Fruit fly (Drosophila melanogaster) whole organism, embryonic: ENCODE results near the gene CG14230.

ENCODE experiments used
- Atf-2 ChIP-seq: fragments of 200-800 bp; sonication (Bioruptor generic); optimal IDR thresholded peaks from 2 replicates; lab custom pipeline; 2016; ENCODE audit warnings: missing biosample characterization, missing genetic modification characterization
- Atf6 ChIP-seq: fragments of 200-800 bp; sonication (Bioruptor generic); IDR thresholded peaks from 2 replicates; pipeline ENCODE4 v1.3.6; 2022; ENCODE audit warnings: missing biosample characterization, missing genetic modification characterization
- Bdp1 ChIP-seq: fragments of 200-800 bp; sonication (Bioruptor generic); optimal IDR thresholded peaks from 3 replicates; lab custom pipeline; 2016; ENCODE audit warnings: missing biosample characterization, missing genetic modification characterization
- CG10147 ChIP-seq: fragments of 200-800 bp; sonication (Bioruptor generic); optimal IDR thresholded peaks from 2 replicates; lab custom pipeline; 2019; ENCODE audit warnings: missing biosample characterization, mild to moderate bottlenecking, missing genetic modification characterization, moderate library complexity
- CG10274 ChIP-seq: fragments of 200-800 bp; sonication (Bioruptor generic); optimal IDR thresholded peaks from 3 replicates; lab custom pipeline; 2017; ENCODE audit warnings: missing biosample characterization, mild to moderate bottlenecking, missing genetic modification characterization
- CG10462 ChIP-seq: fragments of 200-800 bp; sonication (Bioruptor generic); optimal IDR thresholded peaks from 2 replicates; lab custom pipeline; 2016; ENCODE audit warnings: missing biosample characterization, missing genetic modification characterization
- CG11456 ChIP-seq: fragments of 200-800 bp; sonication (Bioruptor generic); IDR thresholded peaks from 3 replicates; pipeline ENCODE4 v1.3.6; 2022; ENCODE audit warnings: missing biosample characterization, missing genetic modification characterization
- CG11504 ChIP-seq: fragments of 200-800 bp; sonication (Bioruptor generic); optimal IDR thresholded peaks from 3 replicates; lab custom pipeline; 2019; ENCODE audit warnings: missing biosample characterization, mild to moderate bottlenecking, missing genetic modification characterization, moderate library complexity
- CG11695 ChIP-seq: fragments of 200-800 bp; sonication (Bioruptor generic); IDR thresholded peaks from 3 replicates; pipeline ENCODE4 v1.3.6; 2022; ENCODE audit warnings: missing biosample characterization, missing genetic modification characterization
- CG13624 ChIP-seq: fragments of 200-800 bp; sonication (Bioruptor generic); optimal IDR thresholded peaks from 2 replicates; lab custom pipeline; 2016; ENCODE audit warnings: missing biosample characterization, missing genetic modification characterization
- CG13775 ChIP-seq: fragments of 200-800 bp; sonication (Bioruptor generic); optimal IDR thresholded peaks from 3 replicates; lab custom pipeline; 2017; ENCODE audit warnings: missing biosample characterization, mild to moderate bottlenecking, missing genetic modification characterization
- CG14441 ChIP-seq: fragments of 200-800 bp; sonication (Bioruptor generic); IDR thresholded peaks from 2 replicates; pipeline ENCODE4 v1.3.6; 2022; ENCODE audit warnings: missing biosample characterization, missing genetic modification characterization
- CG14965 ChIP-seq: fragments of 200-800 bp; sonication (Bioruptor generic); optimal IDR thresholded peaks from 2 replicates; lab custom pipeline; 2016; ENCODE audit warnings: missing biosample characterization, missing genetic modification characterization, borderline replicate concordance
- CG15269 ChIP-seq: fragments of 200-800 bp; sonication (Bioruptor generic); optimal IDR thresholded peaks from 2 replicates; lab custom pipeline; 2018; ENCODE audit warnings: missing biosample characterization, mild to moderate bottlenecking, missing genetic modification characterization, moderate library complexity
- CG1603 ChIP-seq: fragments of 200-800 bp; sonication (Bioruptor generic); optimal IDR thresholded peaks from 2 replicates; lab custom pipeline; 2019; ENCODE audit warnings: missing biosample characterization, mild to moderate bottlenecking, missing genetic modification characterization, moderate library complexity
- CG18764 ChIP-seq: fragments of 200-800 bp; sonication (Bioruptor generic); optimal IDR thresholded peaks from 3 replicates; lab custom pipeline; 2016; ENCODE audit warnings: missing biosample characterization, missing genetic modification characterization
- CG2116 ChIP-seq: fragments of 200-800 bp; sonication (Bioruptor generic); optimal IDR thresholded peaks from 3 replicates; lab custom pipeline; 2018; ENCODE audit warnings: missing biosample characterization, mild to moderate bottlenecking, missing genetic modification characterization
- CG2712 ChIP-seq: fragments of 200-800 bp; optimal IDR thresholded peaks from 3 replicates; lab custom pipeline; 2019; ENCODE audit warnings: missing biosample characterization, mild to moderate bottlenecking, missing genetic modification characterization, moderate library complexity
- CG34422 ChIP-seq: fragments of 200-800 bp; sonication (Bioruptor generic); IDR thresholded peaks from 3 replicates; pipeline ENCODE4 v1.3.6; 2022; ENCODE audit warnings: missing biosample characterization, missing genetic modification characterization
- CG3847 ChIP-seq: fragments of 200-800 bp; sonication (Bioruptor generic); IDR thresholded peaks from 2 replicates; pipeline ENCODE4 v1.3.6; 2022; ENCODE audit warnings: missing biosample characterization, missing genetic modification characterization
- CG8765 ChIP-seq: fragments of 200-800 bp; sonication (Bioruptor generic); IDR thresholded peaks from 2 replicates; pipeline ENCODE4 v1.3.6; 2022; ENCODE audit warnings: missing biosample characterization, missing genetic modification characterization
- Dad ChIP-seq: fragments of 200-800 bp; sonication (Bioruptor generic); optimal IDR thresholded peaks from 3 replicates; lab custom pipeline; 2016; ENCODE audit warnings: missing biosample characterization, missing genetic modification characterization
- Dfd ChIP-seq, 2 experiments: fragments of >200 bp; optimal IDR thresholded peaks; 2 replicates each; lab custom pipeline; 2017; ENCODE audit warnings: missing biosample characterization in 2 of 2, missing genetic modification characterization in 2 of 2
- HmgZ ChIP-seq: fragments of 200-800 bp; sonication (Bioruptor generic); optimal IDR thresholded peaks from 2 replicates; lab custom pipeline; 2018; ENCODE audit warnings: missing biosample characterization, mild to moderate bottlenecking, missing genetic modification characterization
- Lpt ChIP-seq: fragments of >200 bp; optimal IDR thresholded peaks from 2 replicates; lab custom pipeline; 2018; ENCODE audit warnings: missing biosample characterization, missing genetic modification characterization
- MBD-R2 ChIP-seq: fragments of 200-800 bp; sonication (Bioruptor generic); IDR thresholded peaks from 2 replicates; pipeline ENCODE4 v1.3.6; 2022; ENCODE audit warnings: missing biosample characterization, missing genetic modification characterization
- Mes4 ChIP-seq: fragments of 200-800 bp; sonication (Bioruptor generic); optimal IDR thresholded peaks from 2 replicates; lab custom pipeline; 2016; ENCODE audit warnings: missing biosample characterization, missing genetic modification characterization
- Nf-YC ChIP-seq: fragments of 200-800 bp; optimal IDR thresholded peaks from 3 replicates; lab custom pipeline; 2019; ENCODE audit warnings: missing biosample characterization, mild to moderate bottlenecking, missing genetic modification characterization, moderate library complexity
- Oli ChIP-seq: fragments of 200-800 bp; sonication (Bioruptor generic); optimal IDR thresholded peaks from 2 replicates; lab custom pipeline; 2018; ENCODE audit warnings: missing biosample characterization, mild to moderate bottlenecking, missing genetic modification characterization, moderate library complexity
- al ChIP-seq: fragments of 200-800 bp; sonication (Bioruptor generic); IDR thresholded peaks from 2 replicates; pipeline ENCODE4 v1.3.6; 2022; ENCODE audit warnings: missing biosample characterization, missing genetic modification characterization
- bab2 ChIP-seq: fragments of 200-800 bp; sonication (Bioruptor generic); optimal IDR thresholded peaks from 2 replicates; lab custom pipeline; 2016; ENCODE audit warnings: missing biosample characterization, missing genetic modification characterization
- br ChIP-seq: fragments of >200 bp; optimal IDR thresholded peaks from 2 replicates; lab custom pipeline; 2017
- btn ChIP-seq: fragments of 200-800 bp; sonication (Bioruptor generic); optimal IDR thresholded peaks from 2 replicates; lab custom pipeline; 2016; ENCODE audit warnings: missing biosample characterization, missing genetic modification characterization
- cg ChIP-seq: fragments of 200-800 bp; sonication (Bioruptor generic); optimal IDR thresholded peaks from 3 replicates; lab custom pipeline; 2019; ENCODE audit warnings: missing biosample characterization, mild to moderate bottlenecking, missing genetic modification characterization, moderate library complexity
- crol ChIP-seq: fragments of 200-800 bp; sonication (Bioruptor generic); IDR thresholded peaks from 2 replicates; pipeline ENCODE4 v1.3.6; 2022; ENCODE audit warnings: missing biosample characterization, missing genetic modification characterization
- cwo ChIP-seq: fragments of 200-800 bp; sonication (Bioruptor generic); optimal IDR thresholded peaks from 3 replicates; lab custom pipeline; 2017; ENCODE audit warnings: missing biosample characterization, missing genetic modification characterization, mild to moderate bottlenecking, moderate library complexity, missing genetic modification reagents
- exex ChIP-seq: fragments of 200-800 bp; sonication (Bioruptor generic); optimal IDR thresholded peaks from 4 replicates; lab custom pipeline; 2018; ENCODE audit warnings: missing biosample characterization, mild to moderate bottlenecking, missing genetic modification characterization, moderate library complexity
- fd3F ChIP-seq: fragments of 200-800 bp; sonication (Bioruptor generic); optimal IDR thresholded peaks from 2 replicates; lab custom pipeline; 2018; ENCODE audit warnings: missing biosample characterization, mild to moderate bottlenecking, missing genetic modification characterization, moderate library complexity
- fd64A ChIP-seq: fragments of 200-800 bp; sonication (Bioruptor generic); optimal IDR thresholded peaks from 3 replicates; lab custom pipeline; 2018; ENCODE audit warnings: missing biosample characterization, mild to moderate bottlenecking, missing genetic modification characterization
- fru ChIP-seq: fragments of >200 bp; optimal IDR thresholded peaks from 2 replicates; lab custom pipeline; 2017
- gce ChIP-seq: fragments of 200-800 bp; sonication (Bioruptor generic); IDR thresholded peaks from 3 replicates; pipeline ENCODE4 v1.3.6; 2022; ENCODE audit warnings: missing biosample characterization, missing genetic modification characterization
- gsb ChIP-seq: fragments of 200-800 bp; sonication (Bioruptor generic); IDR thresholded peaks from 2 replicates; pipeline ENCODE4 v1.3.6; 2022; ENCODE audit warnings: missing biosample characterization, missing genetic modification characterization
- mld ChIP-seq: fragments of 200-800 bp; sonication (Bioruptor generic); IDR thresholded peaks from 3 replicates; pipeline ENCODE4 v1.3.6; 2022; ENCODE audit warnings: missing biosample characterization, missing genetic modification characterization; ENCODE audit not compliant: partially characterized antibody
- pho ChIP-seq: fragments of 200-800 bp; sonication (Bioruptor generic); optimal IDR thresholded peaks from 2 replicates; lab custom pipeline; 2016; ENCODE audit warnings: missing biosample characterization, missing genetic modification characterization
- prd ChIP-seq, 3 experiments: fragments of >200 bp in 2 of 3; fragments of 200-800 bp in 1 of 3; sonication (Bioruptor generic) in 1 of 3; optimal IDR thresholded peaks in 2 of 3; IDR thresholded peaks in 1 of 3; 2 replicates in 2 of 3; 3 replicates in 1 of 3; pipeline versions ENCODE4 v1.3.6 to Lab custom; 2017 to 2022; ENCODE audit warnings: missing biosample characterization in 1 of 3, missing genetic modification characterization in 1 of 3
- rib ChIP-seq: fragments of 200-800 bp; sonication (Bioruptor generic); IDR thresholded peaks from 2 replicates; pipeline ENCODE4 v1.3.6; 2022; ENCODE audit warnings: missing biosample characterization, missing genetic modification characterization
- schlank ChIP-seq: fragments of 200-800 bp; sonication (Bioruptor generic); optimal IDR thresholded peaks from 2 replicates; lab custom pipeline; 2018; ENCODE audit warnings: missing biosample characterization, mild to moderate bottlenecking, missing genetic modification characterization
- seq ChIP-seq: fragments of 200-800 bp; sonication (Bioruptor generic); IDR thresholded peaks from 2 replicates; pipeline ENCODE4 v1.3.6; 2022; ENCODE audit warnings: missing biosample characterization, missing genetic modification characterization
- sqz ChIP-seq: fragments of 200-800 bp; sonication (Bioruptor generic); optimal IDR thresholded peaks from 3 replicates; lab custom pipeline; 2018; ENCODE audit warnings: missing biosample characterization, mild to moderate bottlenecking, missing genetic modification characterization
- twi ChIP-seq: fragments of 200-800 bp; optimal IDR thresholded peaks from 2 replicates; lab custom pipeline; 2019; ENCODE audit warnings: missing biosample characterization, mild to moderate bottlenecking, missing genetic modification characterization, moderate library complexity
- vnd ChIP-seq: fragments of 200-800 bp; sonication (Bioruptor generic); IDR thresholded peaks from 3 replicates; pipeline ENCODE4 v1.3.6; 2022; ENCODE audit warnings: missing biosample characterization, missing genetic modification characterization; ENCODE audit not compliant: partially characterized antibody

CG14230 gene

DNA sequence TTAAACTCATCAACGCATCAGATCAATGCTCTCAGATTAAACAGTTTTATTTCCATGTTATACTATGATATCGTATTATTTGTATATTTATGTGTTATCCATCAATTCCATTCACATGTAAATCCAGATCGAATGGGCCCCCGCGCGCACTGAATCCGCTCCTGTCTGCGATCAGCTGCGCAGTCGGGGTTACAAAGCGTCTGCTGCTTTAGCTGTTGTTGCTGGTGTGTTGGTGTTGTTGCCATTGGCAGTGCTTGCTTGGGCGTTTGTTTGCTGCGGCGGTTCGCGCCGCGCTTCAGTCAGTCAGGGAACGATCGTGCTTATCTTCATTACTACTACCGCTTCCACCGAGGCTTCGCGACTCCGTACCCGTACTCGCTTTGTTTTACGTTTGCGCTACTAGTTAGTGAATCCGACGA, 37.0 kb upstream of the CG14230 start, which contains the start of gene Zw (continued):
- TF ChIP-seq CG8765 (GFP tag; lab: Robert Waterston, UW) (no peak; the same call in 1 of the 2 replicates), CG11504 (tag; lab: Kevin White, UChicago) (peak; percentile 35), br (lab: Kevin White, UChicago) (no peak), MBD-R2 (GFP tag; lab: Robert Waterston, UW) (peak; percentile 38; the same call in 1 of the 2 replicates), CG14965 (GFP tag; lab: Kevin White, UChicago) (no peak), rib (0 out of 2 replicates have a peak, but pooled peaks have one; percentile 27), CG15269 (tag; lab: Kevin White, UChicago) (peak; percentile 52), CG11456 (peak; percentile 81), CG1603 (tag; lab: Kevin White, UChicago) (peak; percentile 53), Bdp1 (GFP tag; lab: Kevin White, UChicago) (no peak), CG2116 (GFP tag; lab: Kevin White, UChicago) (no peak), seq (GFP tag; lab: Robert Waterston, UW) (peak; percentile 33; the same call in 1 of the 2 replicates), cg (peak; percentile 28), bab2 (GFP tag; lab: Kevin White, UChicago) (peak; percentile 32), gce (no peak), CG11695 (GFP tag; lab: Robert Waterston, UW) (no peak), prd (optimal IDR thresholded peaks at IDR 0.05; lab: Kevin White, UChicago) (no peak), prd (GFP tag; IDR thresholded peaks at IDR 0.05; lab: Robert Waterston, UW) (peak; percentile 82), schlank (tag; lab: Kevin White, UChicago) (peak; percentile 0), CG10274 (GFP tag; lab: Kevin White, UChicago) (no peak), crol (0 out of 2 replicates have a peak, but pooled peaks have one; percentile 19), CG10147 (GFP tag; lab: Kevin White, UChicago) (no peak), CG10462 (GFP tag; lab: Kevin White, UChicago) (no peak), btn (no peak), exex (peak; percentile 7), CG3847 (GFP tag; lab: Robert Waterston, UW) (peak; percentile 55), CG14441 (GFP tag; lab: Robert Waterston, UW) (peak; percentile 40; the same call in 1 of the 2 replicates), Lpt (GFP tag; lab: Kevin White, UChicago) (no peak), Nf-YC (tag; lab: Kevin White, UChicago) (peak; percentile 1), Atf6 (GFP tag; lab: Robert Waterston, UW) (no peak), fd64A (GFP tag; lab: Kevin White, UChicago) (no peak), Atf-2 (peak; percentile 15), cwo (GFP tag; lab: Kevin White, UChicago) (no peak), gsb (GFP tag; lab: Robert Waterston, UW) (peak; percentile 21; the same call in 1 of the 2 replicates), fd3F (GFP tag; lab: Kevin White, UChicago) (no peak), fru (lab: Kevin White, UChicago) (no peak), Mes4 (GFP tag; lab: Kevin White, UChicago) (peak; percentile 19), CG13775 (GFP tag; lab: Kevin White, UChicago) (no peak), al (GFP tag; lab: Robert Waterston, UW) (peak; percentile 46; the same call in 1 of the 2 replicates), mld (no peak), Dfd (GFP tag; optimal IDR thresholded peaks at IDR 0.05; lab: Kevin White, UChicago) (no peak), vnd (GFP tag; lab: Robert Waterston, UW) (0 out of 3 replicates have a peak, but pooled peaks have one; percentile 37), CG13624 (GFP tag; lab: Kevin White, UChicago) (peak; percentile 10), CG18764 (GFP tag; lab: Kevin White, UChicago) (peak; percentile 11), twi (tag; lab: Kevin White, UChicago) (peak; percentile 36), Oli (tag; lab: Kevin White, UChicago) (peak; percentile 33), HmgZ (tag; lab: Kevin White, UChicago) (peak; percentile 62), Dad (no peak), CG2712 (tag; lab: Kevin White, UChicago) (peak; percentile 52), sqz (GFP tag; lab: Kevin White, UChicago) (peak; percentile 5), CG34422 (peak; percentile 72; the same call in 2 of the 3 replicates), pho (GFP tag; lab: Kevin White, UChicago) (no peak)
